Worm (Caenorhabditis elegans): ENCODE results near the gene C55B6.5.

The C55B6.5 gene

DNA sequence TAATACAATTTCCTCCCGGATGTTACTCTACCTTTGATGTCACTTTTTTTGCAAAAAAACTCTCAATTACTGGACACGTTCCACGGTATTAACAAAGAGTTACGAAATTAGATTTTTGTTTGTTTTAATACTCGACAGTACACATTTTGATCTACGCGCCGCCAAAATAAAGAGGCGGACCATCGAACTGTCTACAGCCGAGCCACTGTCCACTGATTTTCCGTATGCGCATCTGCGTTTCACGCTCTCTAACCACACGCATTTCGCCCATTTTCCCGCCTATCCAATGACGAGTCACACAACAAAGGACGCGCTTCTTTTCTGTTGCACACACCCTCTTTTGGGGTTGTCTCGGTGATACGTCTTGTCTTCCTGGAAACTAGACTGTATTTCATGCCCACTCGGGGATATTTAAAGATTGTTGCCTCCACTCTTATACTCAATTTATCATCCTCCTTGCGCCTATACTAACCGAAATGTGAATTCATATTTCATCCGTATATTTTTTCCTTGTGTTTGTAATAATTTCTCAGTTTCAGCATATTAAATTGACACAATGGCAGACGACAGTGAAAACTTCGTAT is 5.2 kb downstream of the C55B6.5 start, which contains the start of gene C55B6.1:
Gene C55B6.1, plus strand, starts transcription at position 534 of the 584 bp plus-strand sequence.
- TF ChIP-seq gei-8 (GFP tag; optimal IDR thresholded peaks at IDR 0.05) (no peak), Y105C5A.15 (GFP tag; IDR thresholded peaks at IDR 0.05) (no peak), unc-62 (GFP tag; optimal IDR thresholded peaks at IDR 0.05 in 1 of 2) (peak in 1 of 2 experiments; percentile 76), unc-62 (tag; optimal IDR thresholded peaks at IDR 0.05) (no peak), mxl-2 (GFP tag; conservative IDR thresholded peaks at IDR 0.05) (no peak), mdt-29 (GFP tag; IDR thresholded peaks at IDR 0.05) (no peak), aha-1 (tag) (peak; percentile 91)

DNA sequence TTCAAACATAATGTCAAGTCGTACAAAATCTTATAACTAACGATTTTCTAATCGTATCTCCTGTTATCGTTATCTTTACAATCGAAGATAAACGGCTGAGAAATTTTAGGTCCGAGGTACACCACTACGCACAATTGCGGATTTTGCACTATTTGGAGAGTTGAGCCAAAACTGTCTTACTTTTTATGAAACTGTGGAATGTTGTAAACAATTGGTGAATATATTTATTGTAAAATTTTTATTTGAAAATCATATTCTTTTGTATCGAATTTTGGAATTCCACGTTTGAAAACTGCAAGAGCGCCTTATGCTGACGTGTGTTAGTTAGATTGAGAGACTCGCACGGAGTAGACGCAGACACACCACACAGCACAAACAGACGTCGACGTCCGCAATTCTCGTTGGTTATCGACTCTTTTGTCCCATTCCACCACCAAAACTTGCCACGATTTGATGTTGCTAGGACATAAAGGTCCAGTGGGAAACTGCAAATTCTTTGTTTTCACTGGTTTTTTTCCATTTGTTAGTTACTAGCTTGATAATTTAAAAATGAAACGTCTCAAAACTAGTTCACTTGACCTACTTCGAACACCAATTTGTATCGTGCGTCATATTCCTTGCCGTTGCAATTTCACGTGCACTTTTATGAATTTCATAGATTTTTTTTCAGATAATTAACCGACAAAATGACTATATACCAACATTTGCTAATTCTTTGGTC is 11.0 kb downstream of the C55B6.5 start, which contains the start of gene dnj-7:
Gene dnj-7, plus strand, starts transcription at position 671 of the 721 bp plus-strand sequence.
- TF ChIP-seq T20F7.1 (GFP tag; optimal IDR thresholded peaks at IDR 0.05) (peak; percentile 44), aha-1 (tag) (no peak), nhr-11 (tag; optimal IDR thresholded peaks at IDR 0.05) (peak; percentile 27), duxl-1 (tag; optimal IDR thresholded peaks at IDR 0.05; ENCODE audit: poor library complexity) (no peak), nhr-28 (tag; optimal IDR thresholded peaks at IDR 0.05) (peak; percentile 25), daf-16 (GFP tag; optimal IDR thresholded peaks at IDR 0.05) (no peak), daf-16 (tag; optimal IDR thresholded peaks at IDR 0.05) (peak; percentile 0), lin-15B (tag; optimal IDR thresholded peaks at IDR 0.05) (no peak), unc-62 (GFP tag; optimal IDR thresholded peaks at IDR 0.05 in 1 of 2) (peak in 1 of 2 experiments; percentile 85), unc-62 (tag; optimal IDR thresholded peaks at IDR 0.05) (no peak), hlh-30 (tag; optimal IDR thresholded peaks at IDR 0.05; ENCODE audit: insufficient read depth) (peak; percentile 3)

DNA sequence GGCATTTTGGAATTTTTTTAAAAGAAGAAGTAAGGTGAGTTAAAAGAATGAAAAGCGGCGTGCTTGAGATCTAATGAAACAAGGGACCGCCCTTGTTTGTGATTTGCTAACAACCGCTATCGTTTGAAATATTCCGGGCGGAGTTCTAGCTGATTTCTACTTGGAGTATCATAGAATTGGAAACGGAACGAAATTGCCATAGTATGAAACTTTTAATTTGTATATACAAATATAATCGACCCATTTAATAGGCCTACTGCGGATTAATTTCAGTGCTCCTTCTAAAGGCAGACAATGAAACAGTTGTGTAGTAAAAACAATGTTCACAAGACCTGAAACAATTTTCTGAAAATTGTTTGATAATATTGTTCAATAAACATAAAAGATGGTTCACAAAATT is 13.2 kb downstream of the C55B6.5 start, which contains the start of gene C55B6.7:
Gene C55B6.7, minus strand, starts transcription at position 101 of the 400 bp plus-strand sequence.
- TF ChIP-seq F49E8.2 (tag; optimal IDR thresholded peaks at IDR 0.05; ENCODE audit: borderline replicate concordance) (no peak), nhr-111 (GFP tag; optimal IDR thresholded peaks at IDR 0.05) (no peak), zip-2 (tag; optimal IDR thresholded peaks at IDR 0.05) (no peak), nhr-76 (tag; optimal IDR thresholded peaks at IDR 0.05) (no peak), nhr-42 (GFP tag; IDR thresholded peaks at IDR 0.05) (no peak), daf-16 (GFP tag; optimal IDR thresholded peaks at IDR 0.05) (no peak), daf-16 (tag; optimal IDR thresholded peaks at IDR 0.05) (no peak), arid-1 (GFP tag; conservative IDR thresholded peaks at IDR 0.05) (no peak), ctbp-1 (GFP tag; IDR thresholded peaks at IDR 0.05) (no peak), nhr-41 (GFP tag; IDR thresholded peaks at IDR 0.05) (no peak), spr-3 (GFP tag; optimal IDR thresholded peaks at IDR 0.05) (no peak), set-16 (GFP tag; IDR thresholded peaks at IDR 0.05) (no peak), ceh-44 (GFP tag; IDR thresholded peaks at IDR 0.05) (no peak), spr-1 (tag; optimal IDR thresholded peaks at IDR 0.05) (no peak), rbr-2 (tag; optimal IDR thresholded peaks at IDR 0.05) (no peak), cey-2 (tag; optimal IDR thresholded peaks at IDR 0.05; ENCODE audit: borderline replicate concordance, insufficient read depth) (no peak), ceh-62 (tag; optimal IDR thresholded peaks at IDR 0.05) (no peak), jun-1 (tag; optimal IDR thresholded peaks at IDR 0.05) (no peak), tag-97 (GFP tag; IDR thresholded peaks at IDR 0.05) (no peak)

DNA sequence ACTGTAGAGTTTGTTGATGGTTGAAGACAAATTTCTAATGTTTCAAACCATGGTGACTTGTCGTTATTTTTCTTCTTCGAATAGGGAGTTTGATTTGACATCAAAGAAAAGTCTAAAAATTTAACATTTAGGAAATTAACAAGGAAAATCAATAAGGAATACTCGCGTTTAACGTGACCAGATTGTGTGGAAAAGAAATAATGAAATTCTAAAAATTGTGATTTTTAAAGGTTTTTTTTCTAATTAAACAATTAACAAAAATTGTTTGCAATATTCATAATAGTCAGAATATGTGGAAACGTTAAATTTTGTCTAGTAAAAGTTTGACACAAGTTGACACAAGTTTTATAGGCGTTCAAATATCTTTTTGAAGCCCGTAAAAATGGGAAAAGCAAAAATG is 17.5 kb downstream of the C55B6.5 start, which contains the start of gene C55B6.4:
Gene C55B6.4, minus strand, starts transcription at position 101 of the 400 bp plus-strand sequence.
- TF ChIP-seq aha-1 (tag) (peak; percentile 66), Y105C5A.15 (GFP tag; IDR thresholded peaks at IDR 0.05) (no peak)

DNA sequence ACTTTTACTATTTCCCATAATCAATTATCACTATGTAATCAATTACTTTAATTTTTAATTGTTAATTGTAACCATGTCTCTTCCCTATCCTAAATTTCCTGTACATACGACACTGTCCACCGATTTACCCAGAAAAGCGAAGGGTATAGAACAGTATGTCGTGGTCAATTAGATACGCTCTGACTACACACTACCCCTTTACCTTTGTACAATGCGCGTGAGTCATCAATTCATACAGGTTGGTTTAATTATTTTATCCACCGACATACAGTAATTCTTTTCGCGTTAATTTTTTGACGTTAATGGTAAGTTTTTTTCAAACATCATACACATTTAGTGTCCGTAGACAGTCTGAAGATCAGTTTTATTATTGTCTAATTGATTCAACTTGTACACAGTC is 23.5 kb downstream of the C55B6.5 start:
- TF ChIP-seq jun-1 (tag; optimal IDR thresholded peaks at IDR 0.05) = peak; percentile 97
- TF ChIP-seq mes-2 (tag; optimal IDR thresholded peaks at IDR 0.05; ENCODE audit: poor library complexity, severe bottlenecking) = no peak
- TF ChIP-seq daf-12 (tag; optimal IDR thresholded peaks at IDR 0.05) = no peak
- TF ChIP-seq zip-2 (tag; optimal IDR thresholded peaks at IDR 0.05) = peak; percentile 86
- TF ChIP-seq lin-39 (tag; optimal IDR thresholded peaks at IDR 0.05) = no peak
- peak; percentile 81; the same call in 1 of the 2 replicates for TF ChIP-seq saeg-2 (GFP tag; IDR thresholded peaks at IDR 0.05)
- TF ChIP-seq ceh-32 (tag; optimal IDR thresholded peaks at IDR 0.05; ENCODE audit: poor library complexity) = peak; percentile 49
- TF ChIP-seq dmd-9 (GFP tag; IDR thresholded peaks at IDR 0.05) = no peak
- peak; percentile 98 for TF ChIP-seq hmg-1.1 (GFP tag; IDR thresholded peaks at IDR 0.05)
- peak; percentile 90 for TF ChIP-seq lin-29 (GFP tag; IDR thresholded peaks at IDR 0.05)
- peak in 1 of 2 experiments; percentile 95 for TF ChIP-seq unc-62 (GFP tag; optimal IDR thresholded peaks at IDR 0.05 in 1 of 2)
- peak; percentile 64 for TF ChIP-seq unc-62 (tag; optimal IDR thresholded peaks at IDR 0.05)
- peak; percentile 97 for TF ChIP-seq nhr-6 (tag; optimal IDR thresholded peaks at IDR 0.05)
- peak; percentile 89 for TF ChIP-seq dmd-6 (GFP tag; IDR thresholded peaks at IDR 0.05)
